Fruit fly (Drosophila melanogaster) Kc167 (cell line): ENCODE results near the gene Obp19c.
"Not testable (repeated sequence)": the region's sequence is repeated elsewhere in the genome, so short reads cannot be mapped to it uniquely, and the experiment has no call there.

Experiments
- Myc ChIP-seq: fragments of >200 bp; optimal IDR thresholded peaks from 2 replicates; lab custom pipeline; 2017; ENCODE audit warnings: missing external identifiers
- Sin3A ChIP-seq: fragments of >200 bp; optimal IDR thresholded peaks from 2 replicates; lab custom pipeline; 2018; ENCODE audit warnings: missing external identifiers
- h ChIP-seq: fragments of >200 bp; optimal IDR thresholded peaks from 3 replicates; lab custom pipeline; 2018; ENCODE audit warnings: missing external identifiers
- insv ChIP-seq: fragments of >200 bp; optimal IDR thresholded peaks from 3 replicates; lab custom pipeline; 2018; ENCODE audit warnings: missing external identifiers
- psq ChIP-seq: fragments of >200 bp; optimal IDR thresholded peaks from 2 replicates; lab custom pipeline; 2017; ENCODE audit warnings: missing external identifiers
- ttk ChIP-seq: sonication (Bioruptor generic); optimal IDR thresholded peaks from 2 replicates; lab custom pipeline; 2017; ENCODE audit warnings: missing external identifiers

Gene Obp19c

dm6 chrX:20418864-20419263 lies at the start of gene Obp19c:
Gene Obp19c (minus strand): TSS chrX:20418964.
- no peak for TF ChIP-seq Myc (lab: Kevin White, UChicago)
- TF ChIP-seq ttk (lab: Kevin White, UChicago), result no peak
- TF ChIP-seq psq (lab: Kevin White, UChicago), result no peak
- no peak for TF ChIP-seq Sin3A
- TF ChIP-seq h (lab: Kevin White, UChicago), result no peak
- TF ChIP-seq insv (lab: Kevin White, UChicago), result no peak

dm6 chrX:20468192-20468591 lies 49.4 kb upstream of the Obp19c start:
- TF ChIP-seq h (lab: Kevin White, UChicago) (no peak), insv (lab: Kevin White, UChicago) (no peak), psq (lab: Kevin White, UChicago) (no peak)

dm6 chrX:20467155-20467554 lies 48.4 kb upstream of the Obp19c start, which contains the start of gene GstT3:
Gene GstT3 (plus strand): TSS chrX:20467455.
- TF ChIP-seq Sin3A (no peak), h (lab: Kevin White, UChicago) (no peak), psq (lab: Kevin White, UChicago) (no peak)

dm6 chrX:20466382-20466928 lies 47.7 kb upstream of the Obp19c start:
- no peak for TF ChIP-seq ttk (lab: Kevin White, UChicago)
- no peak for TF ChIP-seq psq (lab: Kevin White, UChicago)
- TF ChIP-seq insv (lab: Kevin White, UChicago), result no peak
- no peak for TF ChIP-seq Sin3A
- no peak for TF ChIP-seq Myc (lab: Kevin White, UChicago)
- no peak for TF ChIP-seq h (lab: Kevin White, UChicago)

dm6 chrX:20448828-20449427 lies 30.2 kb upstream of the Obp19c start, which contains the start of gene tbc:
Gene tbc (plus strand): TSS chrX:20449331.
- TF ChIP-seq h (lab: Kevin White, UChicago) (no peak), Sin3A (no peak), insv (lab: Kevin White, UChicago) (no peak), ttk (lab: Kevin White, UChicago) (no peak), Myc (lab: Kevin White, UChicago) (no peak), psq (lab: Kevin White, UChicago) (no peak)

- no peak for TF ChIP-seq Sin3A
Observed at dm6 chrX:20447865-20448584, 29.3 kb upstream of the Obp19c start.

- TF ChIP-seq h (lab: Kevin White, UChicago); psq (lab: Kevin White, UChicago); Sin3A: not testable (repeated sequence)
Observed at dm6 chrX:20446071-20446470, 27.3 kb upstream of the Obp19c start, which contains the start of gene CG42578. Gene CG42578 (plus strand): TSS chrX:20446371.

dm6 chrX:20436866-20437265 lies 18.1 kb upstream of the Obp19c start:
- no peak for TF ChIP-seq Myc (lab: Kevin White, UChicago)
- TF ChIP-seq Sin3A, result no peak
- no peak for TF ChIP-seq insv (lab: Kevin White, UChicago)
- no peak for TF ChIP-seq ttk (lab: Kevin White, UChicago)
- no peak for TF ChIP-seq h (lab: Kevin White, UChicago)
- TF ChIP-seq psq (lab: Kevin White, UChicago), result no peak

dm6 chrX:20434534-20434933 lies 15.8 kb upstream of the Obp19c start:
- TF ChIP-seq Sin3A (no peak), ttk (lab: Kevin White, UChicago) (no peak), psq (lab: Kevin White, UChicago) (no peak), Myc (lab: Kevin White, UChicago) (no peak), h (lab: Kevin White, UChicago) (no peak), insv (lab: Kevin White, UChicago) (no peak)

- no peak for TF ChIP-seq Sin3A
- no peak for TF ChIP-seq insv (lab: Kevin White, UChicago)
- no peak for TF ChIP-seq Myc (lab: Kevin White, UChicago)
- no peak for TF ChIP-seq ttk (lab: Kevin White, UChicago)
- TF ChIP-seq psq (lab: Kevin White, UChicago), result no peak
- no peak for TF ChIP-seq h (lab: Kevin White, UChicago)
Observed at dm6 chrX:20433345-20434332, 14.9 kb upstream of the Obp19c start, which contains the start of gene CG1695. Gene CG1695 (plus strand): TSS chrX:20433950.

dm6 chrX:20429482-20430204 lies 10.9 kb upstream of the Obp19c start, which contains the start of the genes CG11710 and mal:
Gene CG11710 (minus strand): TSS chrX:20429673.
Gene mal (plus strand): TSS chrX:20429675.
- TF ChIP-seq h (lab: Kevin White, UChicago) (no peak), insv (lab: Kevin White, UChicago) (no peak)
